Fruit fly (Drosophila melanogaster): ENCODE measurements around the gene Arl1.

DNA sequence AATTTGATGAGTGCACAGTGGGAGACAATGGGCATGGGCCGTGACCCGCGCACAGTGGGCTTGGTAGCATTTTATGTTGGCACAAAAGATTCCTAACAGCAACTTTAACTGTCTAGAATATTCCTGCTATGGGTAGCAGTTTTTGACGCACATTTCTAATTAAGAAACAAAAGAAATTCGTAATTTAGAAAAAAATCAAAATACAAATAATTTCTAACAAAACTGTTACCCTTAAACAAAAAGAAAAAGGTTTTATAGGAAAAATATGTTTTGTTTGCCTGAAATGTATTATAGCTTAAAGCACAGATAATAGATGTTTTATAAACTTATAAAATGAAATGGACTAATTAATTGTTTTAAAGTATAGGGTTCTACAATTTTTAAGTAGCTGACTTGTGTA lies 34.0 kb downstream of the Arl1 start:
- TF ChIP-seq pad (GFP tag; optimal IDR thresholded peaks at IDR 0.05) (no peak), Clk (GFP tag; optimal IDR thresholded peaks at IDR 0.05) (no peak), CG12768 (GFP tag; optimal IDR thresholded peaks at IDR 0.05) (no peak)

Data from whole organism, adult.